Fruit fly (Drosophila melanogaster): ENCODE measurements around the gene CG43182.
A peak's percentile ranks its signal among the peaks of the same experiment; 100 is the strongest.

CG43182 gene

dm6 chrX:353929-354515 lies 1.2 kb downstream of the CG43182 start:
- TF ChIP-seq CG14965 (GFP tag; optimal IDR thresholded peaks at IDR 0.05; ENCODE audit: borderline replicate concordance) (no peak), CG13424 (tag; optimal IDR thresholded peaks at IDR 0.05) (no peak), CTCF (GFP tag; optimal IDR thresholded peaks at IDR 0.05) (no peak), Hand (GFP tag; optimal IDR thresholded peaks at IDR 0.05) (no peak), CG6854 (GFP tag; optimal IDR thresholded peaks at IDR 0.05) (no peak), Lim3 (GFP tag; IDR thresholded peaks at IDR 0.05) (peak; percentile 38; the same call in 1 of the 2 replicates), CG6175 (GFP tag; IDR thresholded peaks at IDR 0.05) (no peak), danr (GFP tag; IDR thresholded peaks at IDR 0.05) (no peak), CG8290 (GFP tag; optimal IDR thresholded peaks at IDR 0.05) (no peak), CG8290 (tag; optimal IDR thresholded peaks at IDR 0.05) (no peak), CG6254 (GFP tag; optimal IDR thresholded peaks at IDR 0.05) (no peak), ATbp (GFP tag; optimal IDR thresholded peaks at IDR 0.05) (no peak), inv (GFP tag; IDR thresholded peaks at IDR 0.05; ENCODE audit: partially characterized antibody) (no peak), Jarid2 (GFP tag; optimal IDR thresholded peaks at IDR 0.05) (no peak), Dip2 (GFP tag; IDR thresholded peaks at IDR 0.05) (no peak), Rx (GFP tag; IDR thresholded peaks at IDR 0.05) (no peak), CG12104 (GFP tag; optimal IDR thresholded peaks at IDR 0.05) (no peak), CG16813 (GFP tag; IDR thresholded peaks at IDR 0.05; ENCODE audit: partially characterized antibody) (0 out of 3 replicates have a peak, but pooled peaks have one; percentile 31), kay (GFP tag; optimal IDR thresholded peaks at IDR 0.05) (no peak), eyg (GFP tag; optimal IDR thresholded peaks at IDR 0.05) (no peak), Drgx (GFP tag; IDR thresholded peaks at IDR 0.05) (peak; percentile 26; the same call in 1 of the 2 replicates), onecut (GFP tag; IDR thresholded peaks at IDR 0.05) (no peak), en (GFP tag; optimal IDR thresholded peaks at IDR 0.05) (no peak), CG11560 (tag; IDR thresholded peaks at IDR 0.05) (peak; percentile 42; the same call in 1 of the 3 replicates), dati (GFP tag; IDR thresholded peaks at IDR 0.05) (no peak), Dip3 (GFP tag; optimal IDR thresholded peaks at IDR 0.05) (no peak), CG12942 (GFP tag; optimal IDR thresholded peaks at IDR 0.05) (no peak), H2.0 (GFP tag; IDR thresholded peaks at IDR 0.05) (no peak), Ssrp (tag; optimal IDR thresholded peaks at IDR 0.05) (no peak)

- TF ChIP-seq oc (tag; optimal IDR thresholded peaks at IDR 0.05) (peak; percentile 37), CG10565 (GFP tag; optimal IDR thresholded peaks at IDR 0.05) (no peak), NK7.1 (GFP tag; optimal IDR thresholded peaks at IDR 0.05) (no peak), sens-2 (GFP tag; IDR thresholded peaks at IDR 0.05) (no peak), CG12769 (tag; optimal IDR thresholded peaks at IDR 0.05) (peak; percentile 17), aop (GFP tag; IDR thresholded peaks at IDR 0.05) (no peak), sqz (GFP tag; optimal IDR thresholded peaks at IDR 0.05) (peak; percentile 12), CG6689 (GFP tag; IDR thresholded peaks at IDR 0.05) (0 out of 2 replicates have a peak, but pooled peaks have one; percentile 9), Med (GFP tag) (peak; percentile 39), Nf-YB (GFP tag; optimal IDR thresholded peaks at IDR 0.05) (peak; percentile 60), CG2199 (GFP tag; IDR thresholded peaks at IDR 0.05) (peak; percentile 82; the same call in 2 of the 3 replicates), Vsx1 (GFP tag; optimal IDR thresholded peaks at IDR 0.05) (no peak), jing (GFP tag; optimal IDR thresholded peaks at IDR 0.05) (peak; percentile 22), CG3726 (GFP tag; IDR thresholded peaks at IDR 0.05) (no peak), Deaf1 (tag; optimal IDR thresholded peaks at IDR 0.05) (peak; percentile 92), fd3F (GFP tag; optimal IDR thresholded peaks at IDR 0.05) (no peak), CG13894 (tag; optimal IDR thresholded peaks at IDR 0.05) (peak; percentile 89), tgo (GFP tag; IDR thresholded peaks at IDR 0.05) (0 out of 3 replicates have a peak, but pooled peaks have one; percentile 32), Doc3 (GFP tag; IDR thresholded peaks at IDR 0.05; ENCODE audit: partially characterized antibody) (no peak), Awh (GFP tag; IDR thresholded peaks at IDR 0.05) (no peak), CG12942 (GFP tag; optimal IDR thresholded peaks at IDR 0.05) (no peak), ro (GFP tag; IDR thresholded peaks at IDR 0.05) (no peak), D19B (GFP tag; optimal IDR thresholded peaks at IDR 0.05) (no peak), Pdp1 (GFP tag; optimal IDR thresholded peaks at IDR 0.05) (no peak), CG7372 (GFP tag; IDR thresholded peaks at IDR 0.05) (no peak)
These were observed 3.4 kb downstream of the CG43182 start, which contains the start of gene y for dm6 chrX:356232-356631. Gene y (plus strand): TSS chrX:356509.
